Fruit fly (Drosophila melanogaster) whole organism, wandering third instar larva: Measurements from ENCODE around the gene Drsl4.

ENCODE experiments used
- Dfd ChIP-seq: fragments of >200 bp; optimal IDR thresholded peaks from 2 replicates; lab custom pipeline; 2017; ENCODE audit warnings: missing biosample characterization, missing genetic modification characterization
- Mio ChIP-seq: sonication (Bioruptor generic); optimal IDR thresholded peaks from 2 replicates; lab custom pipeline; 2016; ENCODE audit warnings: missing biosample characterization, missing genetic modification characterization
- Myc ChIP-seq: fragments of >200 bp; optimal IDR thresholded peaks from 2 replicates; lab custom pipeline; 2017
- OdsH ChIP-seq: fragments of 200-800 bp; sonication (Bioruptor generic); optimal IDR thresholded peaks from 2 replicates; lab custom pipeline; 2016; ENCODE audit warnings: missing biosample characterization, mild to moderate bottlenecking, missing genetic modification characterization
- Sp1 ChIP-seq: fragments of 200-800 bp; sonication (Bioruptor generic); optimal IDR thresholded peaks from 3 replicates; lab custom pipeline; 2019; ENCODE audit warnings: missing biosample characterization, mild to moderate bottlenecking, missing genetic modification characterization, moderate library complexity
- dsf ChIP-seq: sonication (Bioruptor generic); optimal IDR thresholded peaks from 2 replicates; lab custom pipeline; 2016; ENCODE audit warnings: missing biosample characterization, missing genetic modification characterization, borderline replicate concordance
- ey ChIP-seq: fragments of 200-800 bp; sonication (Bioruptor generic); optimal IDR thresholded peaks from 2 replicates; lab custom pipeline; 2016; ENCODE audit warnings: missing biosample characterization, missing genetic modification characterization
- fru ChIP-seq: fragments of 200-800 bp; sonication (Bioruptor generic); optimal IDR thresholded peaks from 3 replicates; lab custom pipeline; 2016; ENCODE audit warnings: missing biosample characterization, mild to moderate bottlenecking, missing genetic modification characterization
- lola ChIP-seq: fragments of >200 bp; optimal IDR thresholded peaks from 2 replicates; lab custom pipeline; 2017; ENCODE audit warnings: missing biosample characterization, missing genetic modification characterization
- pan ChIP-seq: fragments of >200 bp; optimal IDR thresholded peaks from 2 replicates; lab custom pipeline; 2017
- psq ChIP-seq: fragments of 200-800 bp; sonication (Bioruptor generic); optimal IDR thresholded peaks from 3 replicates; lab custom pipeline; 2017; ENCODE audit warnings: missing biosample characterization, mild to moderate bottlenecking, missing genetic modification characterization, moderate library complexity
- usp ChIP-seq: fragments of >200 bp; optimal IDR thresholded peaks from 2 replicates; lab custom pipeline; 2017; ENCODE audit warnings: missing biosample characterization, missing genetic modification characterization

DNA sequence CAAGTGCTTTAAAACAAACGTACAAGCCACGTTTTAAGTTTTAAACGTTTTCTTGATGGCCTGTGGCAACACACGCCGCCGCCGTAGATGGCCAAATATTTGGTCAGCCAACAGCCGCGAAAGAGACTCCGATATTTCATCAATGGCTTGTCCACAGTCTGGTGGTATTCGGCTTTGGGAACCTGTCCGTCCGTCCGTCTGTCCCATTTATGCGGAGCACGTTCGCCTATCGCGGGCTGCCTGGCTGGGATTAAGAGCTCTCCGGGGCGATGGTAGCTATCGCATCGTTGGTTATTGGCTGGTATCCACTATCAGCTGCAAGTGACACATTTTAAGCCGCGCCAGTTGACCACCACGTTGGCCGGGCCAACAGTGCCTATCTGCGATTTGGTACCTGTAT lies 7.8 kb upstream of the Drsl4 start:
- TF ChIP-seq Dfd: no peak
- no peak for TF ChIP-seq dsf (GFP tag; lab: Kevin White, UChicago)
- no peak for TF ChIP-seq fru (GFP tag; lab: Kevin White, UChicago)
- TF ChIP-seq ey (GFP tag; lab: Kevin White, UChicago): no peak
- no peak for TF ChIP-seq OdsH (GFP tag; lab: Kevin White, UChicago)
- TF ChIP-seq lola (GFP tag; lab: Kevin White, UChicago): no peak
- no peak for TF ChIP-seq Sp1 (GFP tag; lab: Kevin White, UChicago)
- no peak for TF ChIP-seq usp
- TF ChIP-seq pan (lab: Kevin White, UChicago): no peak
- TF ChIP-seq Mio: no peak
- no peak for TF ChIP-seq psq
- TF ChIP-seq Myc (lab: Kevin White, UChicago): no peak
